Worm (Caenorhabditis elegans) whole organism, L2 larva: Measurements from ENCODE around the gene clec-139.

Experiments
- F13H6.1 ChIP-seq: sonication (generic microtip); optimal IDR thresholded peaks from 2 replicates; lab custom pipeline; 2016; ENCODE audit warnings: missing genetic modification characterization, missing compliant biosample characterization
- R02D3.7 ChIP-seq: fragments of 150-350 bp; optimal IDR thresholded peaks from 2 replicates; lab custom pipeline; 2014; ENCODE audit warnings: missing biosample characterization, missing genetic modification characterization
- ZK546.5 ChIP-seq: sonication (generic microtip); optimal IDR thresholded peaks from 2 replicates; lab custom pipeline; 2017; ENCODE audit warnings: missing biosample characterization, missing genetic modification characterization
- elt-1 ChIP-seq: fragments of 150-350 bp; optimal IDR thresholded peaks from 2 replicates; lab custom pipeline; 2014; ENCODE audit warnings: missing biosample characterization, missing genetic modification characterization
- lin-13 ChIP-seq: fragments of 150-350 bp; optimal IDR thresholded peaks from 2 replicates; lab custom pipeline; 2014; ENCODE audit warnings: missing biosample characterization, missing genetic modification reagents, missing genetic modification characterization
- nhr-21 ChIP-seq: fragments of 150-350 bp; optimal IDR thresholded peaks from 2 replicates; lab custom pipeline; 2014; ENCODE audit warnings: missing biosample characterization, missing genetic modification characterization
- nhr-23 ChIP-seq: fragments of 150-350 bp; optimal IDR thresholded peaks from 2 replicates; lab custom pipeline; 2014; ENCODE audit warnings: missing biosample characterization, missing genetic modification reagents, missing genetic modification characterization
- nhr-237 ChIP-seq: fragments of 150-350 bp; optimal IDR thresholded peaks from 2 replicates; lab custom pipeline; 2014; ENCODE audit warnings: missing biosample characterization, missing genetic modification characterization
- skn-1 ChIP-seq: sonication (generic microtip); optimal IDR thresholded peaks from 2 replicates; lab custom pipeline; 2017; ENCODE audit warnings: missing biosample characterization, missing genetic modification characterization
- unc-62 ChIP-seq: fragments of 150-350 bp; optimal IDR thresholded peaks from 2 replicates; lab custom pipeline; 2014; ENCODE audit warnings: missing biosample characterization, missing genetic modification reagents, missing genetic modification characterization
- ztf-4 ChIP-seq: fragments of 150-350 bp; optimal IDR thresholded peaks from 2 replicates; lab custom pipeline; 2014; ENCODE audit warnings: missing biosample characterization, missing genetic modification characterization

- TF ChIP-seq nhr-21 (tag; lab: Kevin White, UChicago) = no peak
- no peak for TF ChIP-seq ztf-4 (tag; lab: Kevin White, UChicago)
- TF ChIP-seq R02D3.7 (tag; lab: Kevin White, UChicago) = no peak
- TF ChIP-seq nhr-23 (tag; lab: Kevin White, UChicago) = no peak
- no peak for TF ChIP-seq F13H6.1
- TF ChIP-seq unc-62 (GFP tag; lab: Kevin White, UChicago) = no peak
- TF ChIP-seq nhr-237 (tag; lab: Kevin White, UChicago) = no peak
- TF ChIP-seq ZK546.5 (tag; lab: Kevin White, UChicago) = no peak
- TF ChIP-seq lin-13 (GFP tag; lab: Kevin White, UChicago) = no peak
- TF ChIP-seq elt-1 (tag; lab: Kevin White, UChicago) = no peak
- TF ChIP-seq skn-1 (tag; lab: Kevin White, UChicago) = no peak
Observed at ce11 chrII:4575579-4575978, 46.0 kb downstream of the clec-139 start.
